Worm (Caenorhabditis elegans) whole organism, late embryonic: ENCODE results near the gene T14G12.6.

Source experiments
- F13H6.1 ChIP-seq: sonication (generic microtip); optimal IDR thresholded peaks from 2 replicates; lab custom pipeline; 2016; ENCODE audit warnings: missing genetic modification characterization, missing compliant biosample characterization
- K02D7.2 ChIP-seq: sonication (generic microtip); optimal IDR thresholded peaks from 2 replicates; lab custom pipeline; 2017; ENCODE audit warnings: mild to moderate bottlenecking, missing genetic modification characterization, missing compliant biosample characterization
- Y22D7AL.16 ChIP-seq: sonication (generic microtip); optimal IDR thresholded peaks from 2 replicates; lab custom pipeline; 2016; ENCODE audit warnings: missing genetic modification characterization, missing compliant biosample characterization
- ahr-1 ChIP-seq: sonication (generic microtip); optimal IDR thresholded peaks from 2 replicates; lab custom pipeline; 2016; ENCODE audit warnings: missing genetic modification characterization, missing compliant biosample characterization
- ama-1 ChIP-seq: fragments of 150-350 bp; optimal IDR thresholded peaks from 2 replicates; lab custom pipeline; 2014
- ceh-14 ChIP-seq: sonication (generic microtip); optimal IDR thresholded peaks from 2 replicates; lab custom pipeline; 2016; ENCODE audit warnings: missing genotype, missing genetic modification characterization, missing compliant biosample characterization
- ceh-18 ChIP-seq: sonication (generic microtip); optimal IDR thresholded peaks from 2 replicates; lab custom pipeline; 2016; ENCODE audit warnings: missing genetic modification characterization, missing compliant biosample characterization
- ceh-19 ChIP-seq: fragments of 200-800 bp; sonication (Bioruptor generic); optimal IDR thresholded peaks from 2 replicates; lab custom pipeline; 2018; ENCODE audit warnings: mild to moderate bottlenecking, missing genetic modification characterization, missing compliant biosample characterization
- ceh-30 ChIP-seq: fragments of 150-350 bp; optimal IDR thresholded peaks from 2 replicates; lab custom pipeline; 2014; ENCODE audit warnings: missing biosample characterization, missing genetic modification characterization
- ceh-31 ChIP-seq: sonication (generic microtip); optimal IDR thresholded peaks from 2 replicates; lab custom pipeline; 2016; ENCODE audit warnings: missing genetic modification characterization, missing compliant biosample characterization
- ceh-48 ChIP-seq: sonication (generic microtip); optimal IDR thresholded peaks from 2 replicates; lab custom pipeline; 2016; ENCODE audit warnings: missing genetic modification characterization, inconsistent platforms, missing compliant biosample characterization
- ceh-6 ChIP-seq: fragments of 200-800 bp; sonication (Bioruptor generic); optimal IDR thresholded peaks from 2 replicates; lab custom pipeline; 2018; ENCODE audit warnings: mild to moderate bottlenecking, missing genetic modification characterization, missing compliant biosample characterization
- ceh-9 ChIP-seq: sonication (generic microtip); optimal IDR thresholded peaks from 2 replicates; lab custom pipeline; 2016; ENCODE audit warnings: mild to moderate bottlenecking, missing genetic modification characterization, inconsistent platforms, missing compliant biosample characterization
- dve-1 ChIP-seq: sonication (generic microtip); optimal IDR thresholded peaks from 2 replicates; lab custom pipeline; 2017; ENCODE audit warnings: antibody characterized with exemption, mild to moderate bottlenecking, missing genetic modification characterization, missing compliant biosample characterization
- elt-2 ChIP-seq: sonication (generic microtip); optimal IDR thresholded peaks from 2 replicates; lab custom pipeline; 2016; ENCODE audit warnings: missing genetic modification reagents, missing genetic modification characterization, missing compliant biosample characterization
- elt-4 ChIP-seq: sonication (generic microtip); optimal IDR thresholded peaks from 2 replicates; lab custom pipeline; 2016; ENCODE audit warnings: missing genetic modification characterization, missing compliant biosample characterization
- ets-4 ChIP-seq: sonication (generic microtip); optimal IDR thresholded peaks from 2 replicates; lab custom pipeline; 2016; ENCODE audit warnings: missing genetic modification characterization, missing compliant biosample characterization
- fkh-10 ChIP-seq: fragments of 150-350 bp; optimal IDR thresholded peaks from 2 replicates; lab custom pipeline; 2014; ENCODE audit warnings: missing biosample characterization, missing genetic modification reagents, missing genetic modification characterization
- fkh-6 ChIP-seq: sonication (generic microtip); optimal IDR thresholded peaks from 2 replicates; lab custom pipeline; 2016; ENCODE audit warnings: missing genetic modification characterization, missing compliant biosample characterization
- hlh-13 ChIP-seq: fragments of 200-800 bp; sonication (Bioruptor generic); optimal IDR thresholded peaks from 2 replicates; lab custom pipeline; 2018; ENCODE audit warnings: mild to moderate bottlenecking, missing genetic modification characterization, missing compliant biosample characterization
- hlh-15 ChIP-seq: sonication (generic microtip); optimal IDR thresholded peaks from 2 replicates; lab custom pipeline; 2016; ENCODE audit warnings: missing genetic modification characterization, missing compliant biosample characterization
- hlh-30 ChIP-seq: sonication (generic microtip); optimal IDR thresholded peaks from 2 replicates; lab custom pipeline; 2017; ENCODE audit warnings: antibody characterized with exemption, missing genetic modification characterization, missing compliant biosample characterization; ENCODE audit not compliant: insufficient read depth
- hlh-6 ChIP-seq: sonication (generic microtip); optimal IDR thresholded peaks from 2 replicates; lab custom pipeline; 2016; ENCODE audit warnings: missing genotype, missing genetic modification characterization, missing compliant biosample characterization
- lim-6 ChIP-seq: sonication (generic microtip); optimal IDR thresholded peaks from 2 replicates; lab custom pipeline; 2016; ENCODE audit warnings: missing genetic modification characterization, missing compliant biosample characterization
- lin-11 ChIP-seq: fragments of 200-800 bp; sonication (Bioruptor generic); optimal IDR thresholded peaks from 2 replicates; lab custom pipeline; 2018; ENCODE audit warnings: mild to moderate bottlenecking, missing genetic modification characterization, missing compliant biosample characterization
- mec-3 ChIP-seq: sonication (generic microtip); optimal IDR thresholded peaks from 2 replicates; lab custom pipeline; 2016; ENCODE audit warnings: borderline replicate concordance, missing genetic modification characterization, missing compliant biosample characterization
- nfya-1 ChIP-seq: sonication (generic microtip); optimal IDR thresholded peaks from 2 replicates; lab custom pipeline; 2017; ENCODE audit warnings: missing genetic modification characterization, mild to moderate bottlenecking, missing compliant biosample characterization, antibody characterized with exemption, moderate library complexity
- npax-4 ChIP-seq: sonication (generic microtip); optimal IDR thresholded peaks from 2 replicates; lab custom pipeline; 2016; ENCODE audit warnings: missing genetic modification characterization, missing compliant biosample characterization
- odd-2 ChIP-seq: sonication (generic microtip); optimal IDR thresholded peaks from 2 replicates; lab custom pipeline; 2017; ENCODE audit warnings: antibody characterized with exemption, mild to moderate bottlenecking, missing genetic modification characterization, missing compliant biosample characterization
- pqm-1 ChIP-seq: sonication (generic microtip); optimal IDR thresholded peaks from 2 replicates; lab custom pipeline; 2016; ENCODE audit warnings: missing genetic modification characterization, missing compliant biosample characterization
- sdc-2 ChIP-seq: sonication (generic microtip); optimal IDR thresholded peaks from 2 replicates; lab custom pipeline; 2016; ENCODE audit warnings: missing genotype, missing genetic modification characterization, missing compliant biosample characterization
- sox-2 ChIP-seq: fragments of 200-800 bp; sonication (Bioruptor generic); IDR thresholded peaks from 2 replicates; pipeline ENCODE4 v1.3.6; 2022; ENCODE audit warnings: missing genetic modification reagents, missing genetic modification characterization, missing compliant biosample characterization
- tbx-2 ChIP-seq: sonication (generic microtip); optimal IDR thresholded peaks from 2 replicates; lab custom pipeline; 2016; ENCODE audit warnings: missing genetic modification characterization, missing compliant biosample characterization
- ttx-3 ChIP-seq: sonication (generic microtip); optimal IDR thresholded peaks from 2 replicates; lab custom pipeline; 2016; ENCODE audit warnings: missing genetic modification reagents, missing genetic modification characterization, missing compliant biosample characterization
- unc-3 ChIP-seq, 2 experiments: fragments of 200-800 bp in 1 of 2; sonication (Bioruptor generic) in 1 of 2; sonication (generic microtip) in 1 of 2; conservative IDR thresholded peaks in 1 of 2; optimal IDR thresholded peaks in 1 of 2; 2 replicates each; pipeline versions ENCODE4 v1.3.6 to Lab custom; 2016 to 2022; ENCODE audit warnings: missing compliant biosample characterization in 2 of 2, missing genetic modification characterization in 2 of 2, missing genetic modification reagents in 1 of 2
- unc-42 ChIP-seq: sonication (generic microtip); optimal IDR thresholded peaks from 2 replicates; lab custom pipeline; 2016; ENCODE audit warnings: missing genotype, missing genetic modification characterization, missing compliant biosample characterization
- unc-55 ChIP-seq: sonication (generic microtip); optimal IDR thresholded peaks from 2 replicates; lab custom pipeline; 2017; ENCODE audit warnings: missing biosample characterization, missing genetic modification reagents, missing genetic modification characterization
- unc-86 ChIP-seq: sonication (generic microtip); optimal IDR thresholded peaks from 2 replicates; lab custom pipeline; 2016; ENCODE audit warnings: missing genetic modification characterization, missing compliant biosample characterization
- zip-5 ChIP-seq: sonication (generic microtip); optimal IDR thresholded peaks from 2 replicates; lab custom pipeline; 2016; ENCODE audit warnings: missing genetic modification characterization, missing compliant biosample characterization

The T14G12.6 gene

DNA sequence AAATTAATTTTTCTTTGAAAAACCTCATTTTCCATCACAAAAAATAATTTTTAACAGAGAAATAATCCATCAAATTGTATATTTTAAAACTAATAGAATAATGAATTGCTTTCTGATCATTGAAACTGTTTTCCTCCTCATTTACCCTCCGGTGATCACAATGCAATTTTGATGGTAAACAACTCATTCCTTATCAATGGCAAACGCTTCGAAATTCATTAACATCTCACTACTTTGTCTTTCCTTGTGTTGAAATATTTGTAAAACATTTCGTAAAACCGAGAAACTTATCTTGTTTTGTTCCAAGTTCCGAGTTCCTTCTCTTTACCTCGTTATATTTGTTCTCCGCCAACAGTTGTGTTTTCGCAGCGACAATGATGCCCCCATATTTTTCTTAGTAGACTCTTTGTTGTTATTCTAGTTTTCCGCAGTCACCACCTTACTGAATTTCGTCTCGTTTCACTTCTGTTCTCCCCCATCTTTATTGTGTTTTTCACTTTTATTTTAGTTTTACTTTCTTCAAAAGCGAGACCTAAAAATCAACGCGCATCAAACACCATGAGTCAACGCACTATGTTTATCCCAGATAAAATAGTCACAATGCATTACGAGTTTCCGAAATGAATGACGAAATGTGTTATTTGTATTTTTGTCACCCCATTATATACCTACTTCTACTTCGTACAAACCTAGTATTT lies 26.0 kb upstream of the T14G12.6 start:
- TF ChIP-seq sdc-2 (tag; lab: Kevin White, UChicago) (no peak), mec-3 (tag; lab: Kevin White, UChicago) (no peak), npax-4 (tag; lab: Kevin White, UChicago) (no peak), hlh-15 (no peak), F13H6.1 (no peak), ets-4 (tag; lab: Kevin White, UChicago) (no peak), lim-6 (tag; lab: Kevin White, UChicago) (no peak), ahr-1 (no peak), hlh-30 (tag; lab: Kevin White, UChicago) (no peak), dve-1 (tag; lab: Kevin White, UChicago) (no peak), ceh-31 (tag; lab: Kevin White, UChicago) (no peak), unc-55 (GFP tag; lab: Kevin White, UChicago) (no peak), ceh-30 (no peak), zip-5 (tag; lab: Kevin White, UChicago) (no peak), ttx-3 (tag; lab: Kevin White, UChicago) (no peak)

DNA sequence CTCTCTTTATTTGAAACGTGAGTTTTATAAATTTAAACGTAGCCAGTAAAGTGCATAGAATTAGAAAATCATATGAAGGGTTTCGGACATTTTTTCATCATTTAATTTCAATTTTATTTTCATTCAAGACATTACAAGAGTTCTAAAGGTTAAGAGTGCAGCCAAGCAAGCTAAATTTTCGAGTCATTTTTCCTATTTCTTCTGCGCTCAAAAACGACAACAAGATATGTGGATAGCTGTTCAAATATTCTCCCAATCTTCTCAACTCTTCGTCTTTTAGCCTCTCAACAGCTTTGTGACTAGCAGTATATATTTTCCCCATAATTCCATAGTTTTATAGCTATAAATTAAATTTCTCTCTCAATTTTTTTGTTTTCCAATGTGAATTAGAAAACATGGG lies 24.4 kb upstream of the T14G12.6 start:
- TF ChIP-seq ceh-48 (tag; lab: Kevin White, UChicago), result no peak
- no peak for TF ChIP-seq hlh-13 (GFP tag; lab: Kevin White, UChicago)
- TF ChIP-seq hlh-6, result no peak
- TF ChIP-seq fkh-10 (GFP tag; lab: Kevin White, UChicago), result no peak
- no peak for TF ChIP-seq zip-5 (tag; lab: Kevin White, UChicago)
- TF ChIP-seq pqm-1 (tag; lab: Kevin White, UChicago), result no peak
- TF ChIP-seq ceh-31 (tag; lab: Kevin White, UChicago), result no peak
- TF ChIP-seq ceh-30, result no peak
- no peak for TF ChIP-seq elt-4 (tag; lab: Kevin White, UChicago)
- TF ChIP-seq unc-86 (tag; lab: Kevin White, UChicago), result no peak
- TF ChIP-seq Y22D7AL.16, result no peak
- TF ChIP-seq ceh-9, result no peak

DNA sequence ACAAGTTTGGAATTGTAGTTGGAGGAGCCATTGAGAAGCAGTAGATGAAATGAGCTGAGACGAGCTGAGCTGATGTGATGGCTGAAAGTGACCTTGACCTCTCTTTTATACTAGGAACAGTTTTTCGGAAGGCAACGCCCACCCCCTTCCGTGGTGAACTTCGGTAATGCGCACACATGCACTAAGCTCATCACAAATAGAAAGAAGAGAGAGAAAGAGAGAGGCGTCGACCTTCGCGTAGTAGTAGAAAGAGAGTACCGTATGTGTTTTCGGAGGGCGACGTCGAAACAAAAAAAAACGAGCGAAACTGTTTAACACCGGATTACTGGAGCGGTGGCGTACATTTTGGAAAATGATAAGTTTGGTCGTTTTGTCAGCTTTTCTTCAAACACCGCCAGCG lies 21.8 kb upstream of the T14G12.6 start, which contains the start of gene marg-1:
Gene marg-1 (minus strand): TSS at position 101 of the 400 bp plus-strand sequence.
- TF ChIP-seq tbx-2, result no peak
- TF ChIP-seq ceh-18 (tag; lab: Kevin White, UChicago), result no peak
- TF ChIP-seq unc-86 (tag; lab: Kevin White, UChicago), result no peak
- no peak for TF ChIP-seq ama-1 (lab: Kevin White, UChicago)
- TF ChIP-seq lim-6 (tag; lab: Kevin White, UChicago), result no peak
- no peak for TF ChIP-seq K02D7.2 (tag; lab: Kevin White, UChicago)
- TF ChIP-seq fkh-10 (GFP tag; lab: Kevin White, UChicago), result no peak
- no peak for TF ChIP-seq sox-2
- TF ChIP-seq fkh-6, result no peak
- TF ChIP-seq unc-3 (GFP tag; conservative IDR thresholded peaks at IDR 0.05; lab: Robert Waterston, UW), result no peak
- no peak for TF ChIP-seq unc-3 (tag; optimal IDR thresholded peaks at IDR 0.05; lab: Kevin White, UChicago)
- no peak for TF ChIP-seq Y22D7AL.16
- no peak for TF ChIP-seq ahr-1
- TF ChIP-seq ceh-19, result no peak
- no peak for TF ChIP-seq ceh-6 (GFP tag; lab: Kevin White, UChicago)

DNA sequence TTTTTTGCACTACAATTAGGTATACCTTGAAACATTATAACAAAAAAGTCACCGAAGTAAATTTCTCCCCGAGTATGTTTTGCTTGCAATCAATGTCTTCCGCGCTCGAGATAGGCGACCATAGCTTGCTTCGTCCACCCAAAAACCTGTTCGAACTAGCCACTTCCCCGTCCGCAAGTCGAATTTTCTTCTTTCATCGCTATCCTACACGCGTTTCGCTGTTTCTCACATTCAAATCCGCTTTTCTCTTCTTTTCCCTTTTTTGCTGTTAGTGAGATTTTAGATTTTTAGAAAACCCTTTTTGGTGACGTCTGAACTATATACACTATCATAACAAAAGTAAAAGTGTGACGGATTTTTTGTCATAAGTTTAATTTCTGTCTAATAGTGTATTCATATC lies 14.0 kb upstream of the T14G12.6 start:
- no peak for TF ChIP-seq hlh-13 (GFP tag; lab: Kevin White, UChicago)
- TF ChIP-seq lin-11 (tag; lab: Kevin White, UChicago), result no peak
- no peak for TF ChIP-seq elt-4 (tag; lab: Kevin White, UChicago)

DNA sequence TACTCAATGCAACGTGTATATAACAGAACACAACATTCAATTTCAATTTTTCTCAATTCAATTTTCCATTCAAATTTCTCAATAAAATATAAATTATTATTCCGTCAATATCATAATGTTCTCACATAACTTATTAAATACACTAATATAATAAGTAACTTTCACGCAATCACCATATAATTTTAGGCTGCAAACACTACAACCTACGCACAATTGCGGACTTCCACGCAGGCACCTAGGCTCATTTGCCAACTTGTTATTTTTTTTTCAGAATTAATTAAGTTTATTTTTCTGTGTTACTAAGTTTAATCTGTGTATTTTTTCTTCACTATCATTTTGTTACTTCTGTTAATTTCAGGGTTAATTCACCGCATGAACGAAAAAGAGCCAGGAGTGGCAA lies 13.2 kb upstream of the T14G12.6 start, which contains the start of gene F47B7.2:
Gene F47B7.2 (plus strand): TSS at position 358 of the 400 bp plus-strand sequence.
- TF ChIP-seq nfya-1 (tag; lab: Kevin White, UChicago) (peak; percentile 2), unc-42 (tag; lab: Kevin White, UChicago) (peak; percentile 74), elt-2 (tag; lab: Kevin White, UChicago) (peak; percentile 18), sox-2 (no peak), ceh-14 (tag; lab: Kevin White, UChicago) (peak; percentile 3), odd-2 (tag; lab: Kevin White, UChicago) (peak; percentile 14)
